Worm (Caenorhabditis elegans) whole organism, late embryonic: Measurements from ENCODE around the gene dnj-15.

Experiments
- C08G9.2 ChIP-seq: sonication (generic microtip); optimal IDR thresholded peaks from 2 replicates; lab custom pipeline; 2016; ENCODE audit warnings: mild to moderate bottlenecking, missing genetic modification characterization, moderate library complexity, missing compliant biosample characterization
- K09A11.1 ChIP-seq: sonication (generic microtip); optimal IDR thresholded peaks from 2 replicates; lab custom pipeline; 2017; ENCODE audit warnings: antibody characterized with exemption, mild to moderate bottlenecking, missing genetic modification characterization, missing compliant biosample characterization; ENCODE audit not compliant: insufficient read depth
- Y22D7AL.16 ChIP-seq: sonication (generic microtip); optimal IDR thresholded peaks from 2 replicates; lab custom pipeline; 2016; ENCODE audit warnings: missing genetic modification characterization, missing compliant biosample characterization
- ahr-1 ChIP-seq: sonication (generic microtip); optimal IDR thresholded peaks from 2 replicates; lab custom pipeline; 2016; ENCODE audit warnings: missing genetic modification characterization, missing compliant biosample characterization
- ceh-14 ChIP-seq: sonication (generic microtip); optimal IDR thresholded peaks from 2 replicates; lab custom pipeline; 2016; ENCODE audit warnings: missing genotype, missing genetic modification characterization, missing compliant biosample characterization
- ceh-18 ChIP-seq: sonication (generic microtip); optimal IDR thresholded peaks from 2 replicates; lab custom pipeline; 2016; ENCODE audit warnings: missing genetic modification characterization, missing compliant biosample characterization
- ceh-19 ChIP-seq: fragments of 200-800 bp; sonication (Bioruptor generic); optimal IDR thresholded peaks from 2 replicates; lab custom pipeline; 2018; ENCODE audit warnings: mild to moderate bottlenecking, missing genetic modification characterization, missing compliant biosample characterization
- ceh-24 ChIP-seq: sonication (generic microtip); optimal IDR thresholded peaks from 2 replicates; lab custom pipeline; 2016; ENCODE audit warnings: mild to moderate bottlenecking, missing genetic modification characterization, missing compliant biosample characterization
- ceh-45 ChIP-seq: fragments of 200-800 bp; sonication (Bioruptor generic); IDR thresholded peaks from 2 replicates; pipeline ENCODE4 v1.3.6; 2022; ENCODE audit warnings: missing genetic modification reagents, missing genetic modification characterization, missing compliant biosample characterization
- ceh-6 ChIP-seq: fragments of 200-800 bp; sonication (Bioruptor generic); optimal IDR thresholded peaks from 2 replicates; lab custom pipeline; 2018; ENCODE audit warnings: mild to moderate bottlenecking, missing genetic modification characterization, missing compliant biosample characterization
- elt-2 ChIP-seq: sonication (generic microtip); optimal IDR thresholded peaks from 2 replicates; lab custom pipeline; 2016; ENCODE audit warnings: missing genetic modification reagents, missing genetic modification characterization, missing compliant biosample characterization
- eyg-1 ChIP-seq: sonication (generic microtip); optimal IDR thresholded peaks from 2 replicates; lab custom pipeline; 2016; ENCODE audit warnings: missing genotype, missing genetic modification characterization, missing compliant biosample characterization
- fax-1 ChIP-seq: sonication (generic microtip); optimal IDR thresholded peaks from 2 replicates; lab custom pipeline; 2016; ENCODE audit warnings: missing genotype, missing genetic modification characterization, missing compliant biosample characterization
- hlh-13 ChIP-seq: fragments of 200-800 bp; sonication (Bioruptor generic); optimal IDR thresholded peaks from 2 replicates; lab custom pipeline; 2018; ENCODE audit warnings: mild to moderate bottlenecking, missing genetic modification characterization, missing compliant biosample characterization
- hlh-15 ChIP-seq: sonication (generic microtip); optimal IDR thresholded peaks from 2 replicates; lab custom pipeline; 2016; ENCODE audit warnings: missing genetic modification characterization, missing compliant biosample characterization
- hlh-30 ChIP-seq: sonication (generic microtip); optimal IDR thresholded peaks from 2 replicates; lab custom pipeline; 2017; ENCODE audit warnings: antibody characterized with exemption, missing genetic modification characterization, missing compliant biosample characterization; ENCODE audit not compliant: insufficient read depth
- hlh-6 ChIP-seq: sonication (generic microtip); optimal IDR thresholded peaks from 2 replicates; lab custom pipeline; 2016; ENCODE audit warnings: missing genotype, missing genetic modification characterization, missing compliant biosample characterization
- hlh-8 ChIP-seq: sonication (generic microtip); optimal IDR thresholded peaks from 2 replicates; lab custom pipeline; 2016; ENCODE audit warnings: missing genotype, missing genetic modification characterization, missing compliant biosample characterization
- lim-6 ChIP-seq: sonication (generic microtip); optimal IDR thresholded peaks from 2 replicates; lab custom pipeline; 2016; ENCODE audit warnings: missing genetic modification characterization, missing compliant biosample characterization
- nfya-1 ChIP-seq: sonication (generic microtip); optimal IDR thresholded peaks from 2 replicates; lab custom pipeline; 2017; ENCODE audit warnings: missing genetic modification characterization, mild to moderate bottlenecking, missing compliant biosample characterization, antibody characterized with exemption, moderate library complexity
- nhr-232 ChIP-seq: sonication (generic microtip); optimal IDR thresholded peaks from 2 replicates; lab custom pipeline; 2016; ENCODE audit warnings: missing genetic modification characterization, missing compliant biosample characterization
- pax-1 ChIP-seq: fragments of 150-350 bp; optimal IDR thresholded peaks from 2 replicates; lab custom pipeline; 2014; ENCODE audit warnings: missing biosample characterization, missing genetic modification characterization
- pha-2 ChIP-seq: sonication (generic microtip); optimal IDR thresholded peaks from 2 replicates; lab custom pipeline; 2017; ENCODE audit warnings: mild to moderate bottlenecking, missing genetic modification characterization, missing compliant biosample characterization
- pqm-1 ChIP-seq: sonication (generic microtip); optimal IDR thresholded peaks from 2 replicates; lab custom pipeline; 2016; ENCODE audit warnings: missing genetic modification characterization, missing compliant biosample characterization
- pros-1 ChIP-seq: fragments of 150-350 bp; optimal IDR thresholded peaks from 2 replicates; lab custom pipeline; 2014; ENCODE audit warnings: missing biosample characterization, missing genetic modification reagents, missing genetic modification characterization
- ref-2 ChIP-seq: sonication (generic microtip); optimal IDR thresholded peaks from 2 replicates; lab custom pipeline; 2016; ENCODE audit warnings: missing genetic modification characterization, missing compliant biosample characterization
- rnt-1 ChIP-seq: sonication (generic microtip); optimal IDR thresholded peaks from 2 replicates; lab custom pipeline; 2016; ENCODE audit warnings: missing genetic modification characterization, missing compliant biosample characterization
- sdc-2 ChIP-seq: sonication (generic microtip); optimal IDR thresholded peaks from 2 replicates; lab custom pipeline; 2016; ENCODE audit warnings: missing genotype, missing genetic modification characterization, missing compliant biosample characterization
- sox-2 ChIP-seq: fragments of 200-800 bp; sonication (Bioruptor generic); IDR thresholded peaks from 2 replicates; pipeline ENCODE4 v1.3.6; 2022; ENCODE audit warnings: missing genetic modification reagents, missing genetic modification characterization, missing compliant biosample characterization
- syd-9 ChIP-seq: sonication (generic microtip); optimal IDR thresholded peaks from 2 replicates; lab custom pipeline; 2016; ENCODE audit warnings: mild to moderate bottlenecking, missing genetic modification characterization, moderate library complexity, missing compliant biosample characterization
- tbx-2 ChIP-seq: sonication (generic microtip); optimal IDR thresholded peaks from 2 replicates; lab custom pipeline; 2016; ENCODE audit warnings: missing genetic modification characterization, missing compliant biosample characterization
- tbx-7 ChIP-seq: sonication (generic microtip); optimal IDR thresholded peaks from 2 replicates; lab custom pipeline; 2016; ENCODE audit warnings: missing genotype, missing genetic modification characterization, missing compliant biosample characterization
- unc-42 ChIP-seq: sonication (generic microtip); optimal IDR thresholded peaks from 2 replicates; lab custom pipeline; 2016; ENCODE audit warnings: missing genotype, missing genetic modification characterization, missing compliant biosample characterization
- unc-55 ChIP-seq: sonication (generic microtip); optimal IDR thresholded peaks from 2 replicates; lab custom pipeline; 2017; ENCODE audit warnings: missing biosample characterization, missing genetic modification reagents, missing genetic modification characterization
- zip-5 ChIP-seq: sonication (generic microtip); optimal IDR thresholded peaks from 2 replicates; lab custom pipeline; 2016; ENCODE audit warnings: missing genetic modification characterization, missing compliant biosample characterization

dnj-15 gene

ce11 chrIV:4219983-4220382 lies 43.8 kb downstream of the dnj-15 start, which contains the start of gene F30B5.11:
Gene F30B5.11 (minus strand): TSS chrIV:4220083.
- TF ChIP-seq tbx-7 (tag; lab: Kevin White, UChicago) (no peak), eyg-1 (tag; lab: Kevin White, UChicago) (no peak), hlh-13 (GFP tag; lab: Kevin White, UChicago) (no peak), ceh-19 (GFP tag; lab: Kevin White, UChicago) (no peak), pros-1 (tag; lab: Kevin White, UChicago) (no peak), nfya-1 (no peak), ceh-24 (tag; lab: Kevin White, UChicago) (no peak), hlh-6 (tag; lab: Kevin White, UChicago) (no peak), ref-2 (tag; lab: Kevin White, UChicago) (no peak), zip-5 (tag; lab: Kevin White, UChicago) (no peak), pax-1 (tag; lab: Kevin White, UChicago) (no peak), pha-2 (tag; lab: Kevin White, UChicago) (no peak)
- TF ChIP-seq, all 69 proteins: peak for 0

DNA sequence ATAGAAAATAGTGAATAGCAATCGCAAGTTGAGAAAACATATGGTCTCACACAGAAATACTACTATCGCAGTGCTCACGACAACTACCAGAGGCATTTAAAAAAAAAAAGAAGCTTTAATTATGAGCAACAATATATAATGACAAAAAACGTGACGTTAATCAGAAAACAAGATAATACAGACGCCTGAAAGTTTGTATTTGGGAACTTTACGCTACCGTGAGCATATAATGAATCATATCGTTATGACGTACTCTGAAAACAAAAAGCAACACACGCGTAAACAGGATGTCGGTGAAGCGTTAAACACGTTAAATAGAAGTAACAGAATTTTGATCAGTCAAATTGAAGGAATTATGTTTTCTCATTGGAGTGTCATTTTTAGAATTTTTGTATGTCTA lies 49.7 kb downstream of the dnj-15 start, which contains the start of gene srbc-71:
srbc-71 (minus strand) TSS at position 101 of the 400 bp plus-strand sequence.
- no peak for TF ChIP-seq pqm-1
- no peak for TF ChIP-seq hlh-30 (tag; lab: Kevin White, UChicago)
- TF ChIP-seq ceh-6 = no peak
- TF ChIP-seq nhr-232 = no peak
- no peak for TF ChIP-seq fax-1 (tag; lab: Kevin White, UChicago)
- TF ChIP-seq unc-55 (GFP tag; lab: Kevin White, UChicago) = no peak
- no peak for TF ChIP-seq syd-9 (tag; lab: Kevin White, UChicago)
- no peak for TF ChIP-seq nfya-1
- no peak for TF ChIP-seq ceh-24 (tag; lab: Kevin White, UChicago)
- TF ChIP-seq sdc-2 (tag; lab: Kevin White, UChicago) = no peak

DNA sequence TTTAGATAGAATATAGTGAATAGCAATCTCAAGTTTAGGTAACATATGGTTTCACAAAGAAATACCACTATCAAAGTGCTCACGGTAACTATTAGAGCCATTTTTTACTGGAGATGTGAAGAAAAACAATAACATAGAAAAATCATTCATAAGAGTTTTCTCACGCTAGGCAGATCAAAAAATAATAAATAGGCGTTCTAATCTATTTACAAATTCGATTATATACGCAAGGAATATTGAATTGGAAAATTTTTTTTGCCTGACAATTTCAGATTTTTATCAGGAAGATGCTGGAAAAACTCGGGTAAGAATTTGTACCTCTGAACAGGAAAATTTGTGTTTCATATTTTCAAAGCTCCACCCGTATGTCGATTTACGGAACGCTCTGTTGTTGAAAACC lies 51.7 kb downstream of the dnj-15 start, which contains the start of gene srbc-70:
srbc-70 (minus strand) TSS at position 101 of the 400 bp plus-strand sequence.
- no peak for TF ChIP-seq lim-6
- TF ChIP-seq Y22D7AL.16 (tag; lab: Kevin White, UChicago) = no peak
- TF ChIP-seq tbx-2 = no peak
- no peak for TF ChIP-seq unc-42 (tag; lab: Kevin White, UChicago)
- no peak for TF ChIP-seq hlh-8 (tag; lab: Kevin White, UChicago)
- TF ChIP-seq ceh-19 (GFP tag; lab: Kevin White, UChicago) = no peak
- no peak for TF ChIP-seq elt-2 (tag; lab: Kevin White, UChicago)
- no peak for TF ChIP-seq K09A11.1 (tag; lab: Kevin White, UChicago)
- no peak for TF ChIP-seq unc-55 (GFP tag; lab: Kevin White, UChicago)
- TF ChIP-seq pros-1 (tag; lab: Kevin White, UChicago) = no peak
- TF ChIP-seq ahr-1 (tag; lab: Kevin White, UChicago) = no peak
- no peak for TF ChIP-seq hlh-15 (tag; lab: Kevin White, UChicago)
- no peak for TF ChIP-seq ceh-18 (tag; lab: Kevin White, UChicago)
- no peak for TF ChIP-seq C08G9.2 (tag; lab: Kevin White, UChicago)
- TF ChIP-seq sox-2 (GFP tag; lab: Robert Waterston, UW) = no peak
- no peak for TF ChIP-seq fax-1 (tag; lab: Kevin White, UChicago)
- no peak for TF ChIP-seq nhr-232
- TF ChIP-seq ceh-45 (GFP tag; lab: Robert Waterston, UW) = no peak
- TF ChIP-seq rnt-1 (tag; lab: Kevin White, UChicago) = no peak
- TF ChIP-seq ceh-14 = no peak
